Worm (Caenorhabditis elegans) whole organism, L3 larva: ENCODE data around the gene clec-42.

Source experiments
- R02D3.7 ChIP-seq: fragments of 150-350 bp; optimal IDR thresholded peaks from 2 replicates; lab custom pipeline; 2014; ENCODE audit warnings: missing biosample characterization, missing genetic modification characterization
- ZK546.5 ChIP-seq: sonication (generic microtip); optimal IDR thresholded peaks from 2 replicates; lab custom pipeline; 2017; ENCODE audit warnings: missing biosample characterization, missing genetic modification characterization
- aly-2 ChIP-seq: fragments of 150-350 bp; optimal IDR thresholded peaks from 2 replicates; lab custom pipeline; 2014; ENCODE audit warnings: missing biosample characterization, missing genetic modification characterization
- ama-1 ChIP-seq: fragments of 150-350 bp; optimal IDR thresholded peaks from 2 replicates; lab custom pipeline; 2018
- ceh-16 ChIP-seq: sonication (generic microtip); optimal IDR thresholded peaks from 2 replicates; lab custom pipeline; 2017; ENCODE audit warnings: missing biosample characterization, missing genetic modification characterization
- ceh-28 ChIP-seq: fragments of 150-350 bp; optimal IDR thresholded peaks from 2 replicates; lab custom pipeline; 2014; ENCODE audit warnings: missing biosample characterization, missing genetic modification reagents, missing genetic modification characterization
- ceh-82 ChIP-seq: fragments of 150-350 bp; optimal IDR thresholded peaks from 2 replicates; lab custom pipeline; 2014; ENCODE audit warnings: missing biosample characterization, missing genetic modification characterization
- egl-27 ChIP-seq: sonication (generic microtip); optimal IDR thresholded peaks from 4 replicates; lab custom pipeline; 2017; ENCODE audit warnings: missing biosample characterization, missing genetic modification reagents, missing genetic modification characterization
- egl-5 ChIP-seq: fragments of 150-350 bp; optimal IDR thresholded peaks from 2 replicates; lab custom pipeline; 2017; ENCODE audit warnings: missing biosample characterization, missing genetic modification reagents, missing genetic modification characterization, inconsistent platforms
- elt-1 ChIP-seq: fragments of 150-350 bp; optimal IDR thresholded peaks from 2 replicates; lab custom pipeline; 2014; ENCODE audit warnings: missing biosample characterization, missing genetic modification characterization
- elt-2 ChIP-seq: sonication (generic microtip); optimal IDR thresholded peaks from 2 replicates; lab custom pipeline; 2016; ENCODE audit warnings: missing genetic modification reagents, mild to moderate bottlenecking, missing genetic modification characterization, missing compliant biosample characterization
- eor-1 ChIP-seq, 2 experiments: fragments of 150-350 bp; optimal IDR thresholded peaks; 2 replicates each; lab custom pipeline; 2014 to 2018; ENCODE audit warnings: missing biosample characterization in 2 of 2, missing genetic modification characterization in 2 of 2
- fkh-2 ChIP-seq: fragments of 150-350 bp; optimal IDR thresholded peaks from 2 replicates; lab custom pipeline; 2014; ENCODE audit warnings: missing biosample characterization, missing genetic modification reagents, missing genetic modification characterization
- fos-1 ChIP-seq: fragments of 150-350 bp; optimal IDR thresholded peaks from 2 replicates; lab custom pipeline; 2014; ENCODE audit warnings: missing biosample characterization, missing genetic modification characterization
- hmg-11 ChIP-seq: sonication (generic microtip); optimal IDR thresholded peaks from 2 replicates; lab custom pipeline; 2016; ENCODE audit warnings: missing genetic modification characterization, missing compliant biosample characterization
- lin-15B ChIP-seq: fragments of 150-350 bp; optimal IDR thresholded peaks from 2 replicates; lab custom pipeline; 2014; ENCODE audit warnings: missing biosample characterization, missing genetic modification characterization
- lin-39 ChIP-seq: fragments of 150-350 bp; optimal IDR thresholded peaks from 2 replicates; lab custom pipeline; 2018; ENCODE audit warnings: missing biosample characterization, missing genetic modification reagents, missing genetic modification characterization
- lsy-12 ChIP-seq: sonication (generic microtip); optimal IDR thresholded peaks from 2 replicates; lab custom pipeline; 2016; ENCODE audit warnings: mild to moderate bottlenecking, missing genetic modification characterization, missing compliant biosample characterization
- mdl-1 ChIP-seq: fragments of 150-350 bp; optimal IDR thresholded peaks from 2 replicates; lab custom pipeline; 2014; ENCODE audit warnings: missing biosample characterization, missing genetic modification characterization
- nfya-1 ChIP-seq: sonication (generic microtip); optimal IDR thresholded peaks from 2 replicates; lab custom pipeline; 2017; ENCODE audit warnings: missing genetic modification characterization, mild to moderate bottlenecking, missing compliant biosample characterization, antibody characterized with exemption, moderate library complexity; ENCODE audit not compliant: insufficient read depth
- nhr-11 ChIP-seq: fragments of 150-350 bp; optimal IDR thresholded peaks from 2 replicates; lab custom pipeline; 2014; ENCODE audit warnings: missing biosample characterization, missing genetic modification characterization
- nhr-12 ChIP-seq: fragments of 150-350 bp; optimal IDR thresholded peaks from 2 replicates; lab custom pipeline; 2014; ENCODE audit warnings: missing biosample characterization, missing genetic modification characterization
- nhr-23 ChIP-seq: fragments of 150-350 bp; optimal IDR thresholded peaks from 2 replicates; lab custom pipeline; 2014; ENCODE audit warnings: missing biosample characterization, missing genetic modification reagents, missing genetic modification characterization
- nhr-237 ChIP-seq: fragments of 150-350 bp; optimal IDR thresholded peaks from 2 replicates; lab custom pipeline; 2014; ENCODE audit warnings: missing biosample characterization, missing genetic modification characterization
- nhr-25 ChIP-seq: sonication (generic microtip); optimal IDR thresholded peaks from 2 replicates; lab custom pipeline; 2017; ENCODE audit warnings: missing biosample characterization, missing genetic modification characterization
- nhr-28 ChIP-seq: fragments of 150-350 bp; optimal IDR thresholded peaks from 2 replicates; lab custom pipeline; 2014; ENCODE audit warnings: missing biosample characterization, missing genetic modification characterization
- nhr-67 ChIP-seq: fragments of 150-350 bp; optimal IDR thresholded peaks from 2 replicates; lab custom pipeline; 2014; ENCODE audit warnings: missing biosample characterization, missing genetic modification characterization
- nhr-76 ChIP-seq: fragments of 150-350 bp; sonication (generic microtip); optimal IDR thresholded peaks from 5 replicates; lab custom pipeline; 2014; ENCODE audit warnings: missing biosample characterization, missing genetic modification characterization
- pha-4 ChIP-seq: fragments of 150-350 bp; optimal IDR thresholded peaks from 2 replicates; lab custom pipeline; 2014; ENCODE audit warnings: missing biosample characterization, missing genetic modification reagents, missing genetic modification characterization
- pqm-1 ChIP-seq: fragments of 150-350 bp; optimal IDR thresholded peaks from 2 replicates; lab custom pipeline; 2017; ENCODE audit warnings: missing biosample characterization, missing genetic modification characterization, inconsistent platforms
- snpc-4 ChIP-seq: fragments of 150-350 bp; optimal IDR thresholded peaks from 2 replicates; lab custom pipeline; 2014; ENCODE audit warnings: missing biosample characterization, missing genetic modification characterization
- tbx-2 ChIP-seq: sonication (generic microtip); optimal IDR thresholded peaks from 2 replicates; lab custom pipeline; 2016; ENCODE audit warnings: mild to moderate bottlenecking, missing genetic modification characterization, missing compliant biosample characterization
- unc-39 ChIP-seq: sonication (generic microtip); optimal IDR thresholded peaks from 4 replicates; lab custom pipeline; 2017; ENCODE audit warnings: missing biosample characterization, missing genetic modification characterization
- unc-62 ChIP-seq: fragments of 150-350 bp; sonication (generic microtip); optimal IDR thresholded peaks from 4 replicates; lab custom pipeline; 2014; ENCODE audit warnings: missing biosample characterization, missing genetic modification reagents, missing genetic modification characterization
- zag-1 ChIP-seq: fragments of 150-350 bp; optimal IDR thresholded peaks from 2 replicates; lab custom pipeline; 2014; ENCODE audit warnings: missing biosample characterization, missing genetic modification characterization
- ztf-11 ChIP-seq: fragments of 150-350 bp; optimal IDR thresholded peaks from 2 replicates; lab custom pipeline; 2014; ENCODE audit warnings: missing biosample characterization, missing genetic modification characterization
- ztf-4 ChIP-seq: fragments of 150-350 bp; optimal IDR thresholded peaks from 2 replicates; lab custom pipeline; 2014; ENCODE audit warnings: missing biosample characterization, missing genetic modification characterization

clec-42 gene

ce11 chrV:18167161-18167560 lies 24.1 kb upstream of the clec-42 start, which contains the start of gene C14A6.6:
TSS of gene C14A6.6 (minus strand) at chrV:18167261.
- TF ChIP-seq tbx-2 (tag; lab: Kevin White, UChicago) (no peak), eor-1 (tag; optimal IDR thresholded peaks at IDR 0.05; lab: Kevin White, UChicago) (no peak), nhr-25 (tag; lab: Kevin White, UChicago) (no peak)
- TF ChIP-seq, all 47 proteins: peak for 0

ce11 chrV:18168266-18168665 lies 22.9 kb upstream of the clec-42 start, which contains the start of gene C14A6.7:
TSS of gene C14A6.7 (minus strand) at chrV:18168366.
- TF ChIP-seq nhr-237 (tag; lab: Kevin White, UChicago), result no peak
- no peak for TF ChIP-seq pha-4
- no peak for TF ChIP-seq ceh-16 (tag; lab: Kevin White, UChicago)
- TF ChIP-seq hmg-11 (tag; lab: Kevin White, UChicago), result no peak
- TF ChIP-seq nhr-12, result no peak
- TF ChIP-seq ztf-11, result no peak
- TF ChIP-seq tbx-2 (tag; lab: Kevin White, UChicago), result no peak
- TF ChIP-seq zag-1 (tag; lab: Kevin White, UChicago), result no peak
- no peak for TF ChIP-seq fkh-2 (tag; lab: Kevin White, UChicago)
- no peak for TF ChIP-seq nhr-23 (tag; lab: Kevin White, UChicago)
- no peak for TF ChIP-seq lin-15B (tag; lab: Kevin White, UChicago)
- TF ChIP-seq lsy-12 (tag; lab: Kevin White, UChicago), result no peak
- TF ChIP-seq snpc-4 (tag; lab: Kevin White, UChicago), result no peak

- TF ChIP-seq nfya-1 (tag; lab: Kevin White, UChicago) (no peak), nhr-76 (tag; lab: Kevin White, UChicago) (no peak), nhr-11 (no peak), mdl-1 (no peak), unc-39 (tag; lab: Kevin White, UChicago) (no peak), pqm-1 (tag; lab: Kevin White, UChicago) (no peak), ceh-82 (tag; lab: Kevin White, UChicago) (no peak), elt-2 (tag; lab: Kevin White, UChicago) (no peak), fos-1 (tag; lab: Kevin White, UChicago) (no peak)
Observed at ce11 chrV:18171568-18171967, 19.6 kb upstream of the clec-42 start, which contains the start of gene C14A6.8. TSS of gene C14A6.8 (minus strand) at chrV:18171668.

ce11 chrV:18178659-18179058 lies 12.6 kb upstream of the clec-42 start, which contains the start of gene C31G12.4:
TSS of gene C31G12.4 (minus strand) at chrV:18178759.
- TF ChIP-seq ZK546.5 (no peak), hmg-11 (tag; lab: Kevin White, UChicago) (no peak), egl-27 (tag; lab: Kevin White, UChicago) (no peak), R02D3.7 (tag; lab: Kevin White, UChicago) (no peak), fos-1 (tag; lab: Kevin White, UChicago) (no peak), nhr-76 (tag; lab: Kevin White, UChicago) (no peak), elt-2 (tag; lab: Kevin White, UChicago) (no peak), ztf-11 (no peak), ztf-4 (tag; lab: Kevin White, UChicago) (no peak), unc-62 (GFP tag; lab: Kevin White, UChicago) (no peak)
- TF ChIP-seq, all 47 proteins: peak for 0

ce11 chrV:18179663-18180062 lies 11.5 kb upstream of the clec-42 start, which contains the start of gene C31G12.1:
TSS of gene C31G12.1 (plus strand) at chrV:18179963.
- TF ChIP-seq lin-15B (tag; lab: Kevin White, UChicago) (no peak), ceh-28 (tag; lab: Kevin White, UChicago) (no peak), aly-2 (tag; lab: Kevin White, UChicago) (no peak), unc-62 (GFP tag; lab: Kevin White, UChicago) (no peak), snpc-4 (tag; lab: Kevin White, UChicago) (no peak), ztf-11 (no peak), elt-1 (no peak), nhr-67 (no peak), nhr-23 (tag; lab: Kevin White, UChicago) (no peak), nhr-25 (tag; lab: Kevin White, UChicago) (no peak), egl-5 (no peak), R02D3.7 (tag; lab: Kevin White, UChicago) (no peak), lsy-12 (tag; lab: Kevin White, UChicago) (no peak), nhr-28 (tag; lab: Kevin White, UChicago) (no peak), lin-39 (no peak), ama-1 (lab: Kevin White, UChicago) (no peak), ceh-82 (tag; lab: Kevin White, UChicago) (no peak)
